Worm (Caenorhabditis elegans): Measurements from ENCODE around the gene daao-1.

DNA sequence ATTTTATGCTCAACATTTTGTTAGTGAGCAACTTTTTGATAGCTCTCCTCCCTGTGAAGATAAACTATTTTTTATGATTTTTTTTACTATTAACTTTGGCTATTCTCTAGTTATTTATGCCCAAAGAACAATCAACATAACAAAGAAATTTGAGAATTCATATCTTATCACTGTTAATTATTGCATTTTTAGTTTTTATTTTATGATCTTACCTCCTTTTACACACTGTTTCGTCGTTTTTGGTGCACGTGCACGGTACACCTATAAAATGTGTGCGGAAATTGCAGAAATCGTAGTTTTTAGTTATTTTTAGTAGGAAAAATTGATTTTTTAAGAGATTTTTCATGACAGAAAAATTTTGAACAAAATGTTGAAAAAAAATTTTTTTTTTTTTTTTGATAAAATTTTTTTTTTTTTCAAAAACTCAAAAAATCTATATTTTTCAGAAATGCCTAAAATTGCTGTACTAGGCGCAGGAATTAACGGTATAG is at the start of gene daao-1:
- TF ChIP-seq pat-9 (tag; optimal IDR thresholded peaks at IDR 0.05) (no peak), fkh-6 (tag; optimal IDR thresholded peaks at IDR 0.05) (no peak), Y22D7AL.16 (tag; optimal IDR thresholded peaks at IDR 0.05) (no peak), ama-1 (optimal IDR thresholded peaks at IDR 0.05) (no peak), fkh-10 (GFP tag; optimal IDR thresholded peaks at IDR 0.05) (no peak), nhr-11 (tag; optimal IDR thresholded peaks at IDR 0.05) (no peak)

Data from whole organism, late embryonic.